Worm (Caenorhabditis elegans): ENCODE measurements around the gene unc-115.
A peak's percentile ranks its signal among the peaks of the same experiment; 100 is the strongest.

The unc-115 gene

DNA sequence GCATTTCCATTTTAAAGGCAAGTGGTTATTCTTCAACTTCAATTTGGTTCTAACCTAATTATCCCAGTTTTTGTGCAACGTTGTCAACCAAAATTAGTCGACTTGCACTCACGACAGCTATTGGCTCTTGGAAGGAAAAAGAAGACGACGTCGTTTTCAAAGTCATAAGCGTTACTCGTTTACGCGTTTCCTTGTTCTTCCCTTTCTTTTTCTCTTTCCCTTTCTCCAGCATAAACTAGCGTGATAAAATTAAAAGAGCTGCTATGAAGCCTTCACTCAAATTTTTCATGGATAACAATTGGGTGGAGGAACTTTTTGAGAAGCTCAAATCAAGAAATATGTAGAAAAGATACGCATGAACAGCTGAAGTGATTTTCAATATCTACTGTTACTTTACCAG lies 16.5 kb downstream of the unc-115 start:
- TF ChIP-seq mes-4 (tag; optimal IDR thresholded peaks at IDR 0.05) (no peak), unc-130 (GFP tag; optimal IDR thresholded peaks at IDR 0.05) (no peak), fkh-3 (tag; optimal IDR thresholded peaks at IDR 0.05) (no peak), Y56A3A.18 (GFP tag; IDR thresholded peaks at IDR 0.05) (no peak), attf-5 (GFP tag; optimal IDR thresholded peaks at IDR 0.05) (no peak), sptf-2 (GFP tag; optimal IDR thresholded peaks at IDR 0.05) (no peak), die-1 (tag; optimal IDR thresholded peaks at IDR 0.05) (no peak), lin-40 (tag; optimal IDR thresholded peaks at IDR 0.05) (no peak), lsy-27 (tag; optimal IDR thresholded peaks at IDR 0.05; ENCODE audit: borderline replicate concordance, insufficient read depth) (no peak), mcd-1 (GFP tag; IDR thresholded peaks at IDR 0.05) (no peak), F22D6.2 (tag; optimal IDR thresholded peaks at IDR 0.05) (no peak), lin-35 (GFP tag; optimal IDR thresholded peaks at IDR 0.05) (no peak), dpl-1 (GFP tag; optimal IDR thresholded peaks at IDR 0.05) (no peak), attf-3 (GFP tag; conservative IDR thresholded peaks at IDR 0.05) (no peak), B0019.2 (GFP tag; conservative IDR thresholded peaks at IDR 0.05) (no peak), ceh-58 (GFP tag; IDR thresholded peaks at IDR 0.05) (no peak), F10E7.11 (tag; optimal IDR thresholded peaks at IDR 0.05) (no peak), tbx-9 (tag; optimal IDR thresholded peaks at IDR 0.05; ENCODE audit: borderline replicate concordance) (no peak)

ce11 chrX:10167005-10167404 lies 20.3 kb downstream of the unc-115 start, which contains the start of gene rnp-9:
TSS of gene rnp-9 (plus strand) at chrX:10167305.
- TF ChIP-seq nfya-1 (tag; optimal IDR thresholded peaks at IDR 0.05; ENCODE audit: borderline replicate concordance, insufficient read depth), result no peak
- TF ChIP-seq snpc-1.1 (tag; optimal IDR thresholded peaks at IDR 0.05; ENCODE audit: insufficient read depth), result no peak
- TF ChIP-seq ztf-25 (GFP tag; IDR thresholded peaks at IDR 0.05), result no peak
- TF ChIP-seq lin-54 (GFP tag; optimal IDR thresholded peaks at IDR 0.05), result no peak
- no peak for TF ChIP-seq egl-18 (GFP tag; IDR thresholded peaks at IDR 0.05)
- no peak for TF ChIP-seq ets-4 (GFP tag; optimal IDR thresholded peaks at IDR 0.05)
- no peak for TF ChIP-seq ceh-27 (GFP tag; optimal IDR thresholded peaks at IDR 0.05)
- TF ChIP-seq F49E8.2 (tag; optimal IDR thresholded peaks at IDR 0.05; ENCODE audit: insufficient read depth), result no peak
- no peak for TF ChIP-seq mes-4 (tag; optimal IDR thresholded peaks at IDR 0.05)
- no peak for TF ChIP-seq F23B12.7 (tag; optimal IDR thresholded peaks at IDR 0.05; ENCODE audit: insufficient read depth)
- no peak for TF ChIP-seq F37B4.10 (GFP tag; IDR thresholded peaks at IDR 0.05)
- TF ChIP-seq zfh-2 (GFP tag; conservative IDR thresholded peaks at IDR 0.05), result no peak

- peak; percentile 27 for TF ChIP-seq somi-1 (GFP tag; optimal IDR thresholded peaks at IDR 0.05)
- no peak for TF ChIP-seq F49E8.2 (tag; optimal IDR thresholded peaks at IDR 0.05; ENCODE audit: insufficient read depth)
- no peak for TF ChIP-seq madf-6 (GFP tag; IDR thresholded peaks at IDR 0.05)
- no peak for TF ChIP-seq cebp-2 (GFP tag; IDR thresholded peaks at IDR 0.05)
- TF ChIP-seq ceh-40 (GFP tag; IDR thresholded peaks at IDR 0.05), result no peak
- TF ChIP-seq ztf-18 (tag; optimal IDR thresholded peaks at IDR 0.05), result no peak
- peak; percentile 16 for TF ChIP-seq ztf-26 (tag; optimal IDR thresholded peaks at IDR 0.05)
- TF ChIP-seq tbx-9 (tag; optimal IDR thresholded peaks at IDR 0.05; ENCODE audit: borderline replicate concordance), result no peak
- no peak for TF ChIP-seq ceh-100 (GFP tag; IDR thresholded peaks at IDR 0.05)
- TF ChIP-seq K11D2.4 (GFP tag; IDR thresholded peaks at IDR 0.05), result 0 out of 2 replicates have a peak, but pooled peaks have one; percentile 41
- TF ChIP-seq Y67H2A.10 (GFP tag; conservative IDR thresholded peaks at IDR 0.05), result no peak
- TF ChIP-seq snpc-1.1 (tag; optimal IDR thresholded peaks at IDR 0.05; ENCODE audit: insufficient read depth), result no peak
- TF ChIP-seq lin-40 (tag; optimal IDR thresholded peaks at IDR 0.05), result peak; percentile 13
Measured at ce11 chrX:10168534-10168933, 21.8 kb downstream of the unc-115 start.

All from whole organism, young adult.